Fruit fly (Drosophila melanogaster) whole organism, embryonic: ENCODE data around the gene p115.

Source experiments
- BEAF-32 ChIP-seq: fragments of 200-800 bp; sonication (Bioruptor generic); optimal IDR thresholded peaks from 3 replicates; lab custom pipeline; 2017; ENCODE audit warnings: missing biosample characterization, missing genetic modification characterization, mild to moderate bottlenecking, moderate library complexity, missing genetic modification reagents
- CG10267 ChIP-seq: fragments of 200-800 bp; sonication (Bioruptor generic); optimal IDR thresholded peaks from 2 replicates; lab custom pipeline; 2018; ENCODE audit warnings: missing biosample characterization, mild to moderate bottlenecking, missing genetic modification characterization, moderate library complexity
- CG11085 ChIP-seq: fragments of 200-800 bp; sonication (Bioruptor generic); IDR thresholded peaks from 2 replicates; pipeline ENCODE4 v1.3.6; 2022; ENCODE audit warnings: missing biosample characterization, missing genetic modification characterization
- CG13287 ChIP-seq: fragments of 200-800 bp; sonication (Bioruptor generic); IDR thresholded peaks from 2 replicates; pipeline ENCODE4 v1.3.6; 2022; ENCODE audit warnings: missing biosample characterization, missing genetic modification characterization; ENCODE audit not compliant: partially characterized antibody
- CG15696 ChIP-seq: fragments of 200-800 bp; sonication (Bioruptor generic); optimal IDR thresholded peaks from 2 replicates; lab custom pipeline; 2019; ENCODE audit warnings: missing biosample characterization, mild to moderate bottlenecking, missing genetic modification characterization, moderate library complexity
- CG16779 ChIP-seq: fragments of 200-800 bp; sonication (Bioruptor generic); IDR thresholded peaks from 2 replicates; pipeline ENCODE4 v1.3.6; 2022; ENCODE audit warnings: missing biosample characterization, missing genetic modification characterization
- CG17829 ChIP-seq: fragments of 200-800 bp; optimal IDR thresholded peaks from 2 replicates; lab custom pipeline; 2019; ENCODE audit warnings: missing biosample characterization, mild to moderate bottlenecking, missing genetic modification characterization, moderate library complexity
- CG1792 ChIP-seq: fragments of 200-800 bp; sonication (Bioruptor generic); optimal IDR thresholded peaks from 2 replicates; lab custom pipeline; 2016; ENCODE audit warnings: missing biosample characterization, missing genetic modification characterization
- CG2889 ChIP-seq: fragments of 200-800 bp; sonication (Bioruptor generic); IDR thresholded peaks from 3 replicates; pipeline ENCODE4 v1.3.6; 2022; ENCODE audit warnings: missing biosample characterization, missing genetic modification characterization
- CG32532 ChIP-seq: fragments of 200-800 bp; sonication (Bioruptor generic); IDR thresholded peaks from 2 replicates; pipeline ENCODE4 v1.3.6; 2022; ENCODE audit warnings: missing biosample characterization, missing genetic modification characterization
- CG34376 ChIP-seq: fragments of 200-800 bp; sonication (Bioruptor generic); optimal IDR thresholded peaks from 2 replicates; lab custom pipeline; 2018; ENCODE audit warnings: missing biosample characterization, mild to moderate bottlenecking, missing genetic modification characterization
- CG4854 ChIP-seq: fragments of 200-800 bp; sonication (Bioruptor generic); optimal IDR thresholded peaks from 2 replicates; lab custom pipeline; 2016; ENCODE audit warnings: missing biosample characterization, missing genetic modification characterization, inconsistent platforms
- CG8765 ChIP-seq: fragments of 200-800 bp; sonication (Bioruptor generic); IDR thresholded peaks from 2 replicates; pipeline ENCODE4 v1.3.6; 2022; ENCODE audit warnings: missing biosample characterization, missing genetic modification characterization
- Dbx ChIP-seq: fragments of 200-800 bp; sonication (Bioruptor generic); IDR thresholded peaks from 3 replicates; pipeline ENCODE4 v1.3.6; 2022; ENCODE audit warnings: missing biosample characterization, missing genetic modification characterization
- H2.0 ChIP-seq: fragments of 200-800 bp; sonication (Bioruptor generic); IDR thresholded peaks from 2 replicates; pipeline ENCODE4 v1.3.6; 2022; ENCODE audit warnings: missing biosample characterization, missing genetic modification characterization
- HLH4C ChIP-seq: fragments of 200-800 bp; sonication (Bioruptor generic); IDR thresholded peaks from 3 replicates; pipeline ENCODE4 v1.3.6; 2022; ENCODE audit warnings: missing biosample characterization, missing genetic modification characterization; ENCODE audit not compliant: partially characterized antibody
- Hsf ChIP-seq: fragments of 200-800 bp; sonication (Bioruptor generic); optimal IDR thresholded peaks from 3 replicates; lab custom pipeline; 2016; ENCODE audit warnings: missing biosample characterization, missing genetic modification characterization
- Lhr ChIP-seq: fragments of 200-800 bp; sonication (Bioruptor generic); optimal IDR thresholded peaks from 3 replicates; lab custom pipeline; 2017; ENCODE audit warnings: mild to moderate bottlenecking, missing biosample characterization, missing genetic modification reagents, missing genetic modification characterization
- Lpt ChIP-seq: fragments of >200 bp; optimal IDR thresholded peaks from 2 replicates; lab custom pipeline; 2018; ENCODE audit warnings: missing biosample characterization, missing genetic modification characterization
- Mad ChIP-seq: fragments of 200-800 bp; sonication (Bioruptor generic); optimal IDR thresholded peaks from 2 replicates; lab custom pipeline; 2016; ENCODE audit warnings: missing biosample characterization, missing genetic modification characterization
- NC2α ChIP-seq: fragments of 200-800 bp; sonication (Bioruptor generic); optimal IDR thresholded peaks from 2 replicates; lab custom pipeline; 2016; ENCODE audit warnings: missing biosample characterization, missing genetic modification characterization
- Rfx ChIP-seq: fragments of 200-800 bp; sonication (Bioruptor generic); IDR thresholded peaks from 2 replicates; pipeline ENCODE4 v1.3.6; 2022; ENCODE audit warnings: missing biosample characterization, missing genetic modification characterization
- Xbp1 ChIP-seq: fragments of 200-800 bp; sonication (Bioruptor generic); optimal IDR thresholded peaks from 3 replicates; lab custom pipeline; 2016; ENCODE audit warnings: missing biosample characterization, mild to moderate bottlenecking, missing genetic modification characterization
- YL-1 ChIP-seq: fragments of 200-800 bp; sonication (Bioruptor generic); optimal IDR thresholded peaks from 3 replicates; lab custom pipeline; 2017; ENCODE audit warnings: missing biosample characterization, mild to moderate bottlenecking, missing genetic modification characterization
- ac ChIP-seq: fragments of 200-800 bp; sonication (Bioruptor generic); optimal IDR thresholded peaks from 3 replicates; lab custom pipeline; 2017; ENCODE audit warnings: missing biosample characterization, mild to moderate bottlenecking, missing genetic modification characterization
- amos ChIP-seq: fragments of 200-800 bp; sonication (Bioruptor generic); IDR thresholded peaks from 2 replicates; pipeline ENCODE4 v1.3.6; 2022; ENCODE audit warnings: missing biosample characterization, missing genetic modification characterization; ENCODE audit not compliant: partially characterized antibody
- az2 ChIP-seq: fragments of 200-800 bp; sonication (Bioruptor generic); optimal IDR thresholded peaks from 3 replicates; lab custom pipeline; 2016; ENCODE audit warnings: missing biosample characterization, missing genetic modification characterization
- bigmax ChIP-seq: fragments of 200-800 bp; sonication (Bioruptor generic); optimal IDR thresholded peaks from 2 replicates; lab custom pipeline; 2018; ENCODE audit warnings: missing biosample characterization, mild to moderate bottlenecking, missing genetic modification characterization
- corto ChIP-seq: fragments of 200-800 bp; sonication (Bioruptor generic); optimal IDR thresholded peaks from 2 replicates; lab custom pipeline; 2016; ENCODE audit warnings: missing biosample characterization, mild to moderate bottlenecking, missing genetic modification characterization, moderate library complexity
- en ChIP-seq: fragments of 200-800 bp; sonication (Bioruptor generic); optimal IDR thresholded peaks from 2 replicates; lab custom pipeline; 2016; ENCODE audit warnings: missing biosample characterization, missing genetic modification characterization
- ftz-f1 ChIP-seq: fragments of 200-800 bp; sonication (Bioruptor generic); optimal IDR thresholded peaks from 2 replicates; lab custom pipeline; 2016; ENCODE audit warnings: missing biosample characterization, missing genetic modification characterization
- gsb-n ChIP-seq: fragments of 200-800 bp; sonication (Bioruptor generic); optimal IDR thresholded peaks from 3 replicates; lab custom pipeline; 2018; ENCODE audit warnings: missing biosample characterization, mild to moderate bottlenecking, missing genetic modification characterization
- hb ChIP-seq: fragments of 200-800 bp; sonication (Bioruptor generic); IDR thresholded peaks from 3 replicates; pipeline ENCODE4 v1.3.6; 2022; ENCODE audit warnings: missing biosample characterization, missing genetic modification characterization; ENCODE audit not compliant: partially characterized antibody
- her ChIP-seq: fragments of 200-800 bp; sonication (Bioruptor generic); optimal IDR thresholded peaks from 2 replicates; lab custom pipeline; 2016; ENCODE audit warnings: missing biosample characterization, missing genetic modification characterization
- jigr1 ChIP-seq: fragments of 200-800 bp; sonication (Bioruptor generic); IDR thresholded peaks from 3 replicates; pipeline ENCODE4 v1.3.6; 2022; ENCODE audit warnings: missing biosample characterization, missing genetic modification characterization
- nerfin-1 ChIP-seq: fragments of 200-800 bp; sonication (Bioruptor generic); optimal IDR thresholded peaks from 3 replicates; lab custom pipeline; 2019; ENCODE audit warnings: missing biosample characterization, mild to moderate bottlenecking, missing genetic modification characterization, moderate library complexity
- odd ChIP-seq: fragments of 200-800 bp; sonication (Bioruptor generic); optimal IDR thresholded peaks from 2 replicates; lab custom pipeline; 2017; ENCODE audit warnings: missing biosample characterization, mild to moderate bottlenecking, missing genetic modification characterization
- org-1 ChIP-seq: fragments of 200-800 bp; sonication (Bioruptor generic); optimal IDR thresholded peaks from 2 replicates; lab custom pipeline; 2017; ENCODE audit warnings: missing biosample characterization, missing genetic modification characterization
- pzg ChIP-seq: fragments of 200-800 bp; sonication (Bioruptor generic); optimal IDR thresholded peaks from 3 replicates; lab custom pipeline; 2018; ENCODE audit warnings: missing biosample characterization, mild to moderate bottlenecking, missing genetic modification characterization, moderate library complexity
- schlank ChIP-seq: fragments of 200-800 bp; sonication (Bioruptor generic); optimal IDR thresholded peaks from 2 replicates; lab custom pipeline; 2018; ENCODE audit warnings: missing biosample characterization, mild to moderate bottlenecking, missing genetic modification characterization
- sisA ChIP-seq: fragments of 200-800 bp; sonication (Bioruptor generic); IDR thresholded peaks from 2 replicates; pipeline ENCODE4 v1.3.6; 2022; ENCODE audit warnings: missing biosample characterization, missing genetic modification characterization
- slp2 ChIP-seq: fragments of 200-800 bp; sonication (Bioruptor generic); optimal IDR thresholded peaks from 2 replicates; lab custom pipeline; 2016; ENCODE audit warnings: missing biosample characterization, missing genetic modification characterization
- sob ChIP-seq: fragments of 200-800 bp; sonication (Bioruptor generic); IDR thresholded peaks from 2 replicates; pipeline ENCODE4 v1.3.6; 2022; ENCODE audit warnings: missing biosample characterization, missing genetic modification characterization
- sqz ChIP-seq: fragments of 200-800 bp; sonication (Bioruptor generic); optimal IDR thresholded peaks from 3 replicates; lab custom pipeline; 2018; ENCODE audit warnings: missing biosample characterization, mild to moderate bottlenecking, missing genetic modification characterization
- stwl ChIP-seq: fragments of 200-800 bp; sonication (Bioruptor generic); optimal IDR thresholded peaks from 3 replicates; lab custom pipeline; 2018; ENCODE audit warnings: missing biosample characterization, mild to moderate bottlenecking, missing genetic modification characterization, moderate library complexity
- tna ChIP-seq: fragments of 200-800 bp; sonication (Bioruptor generic); IDR thresholded peaks from 2 replicates; pipeline ENCODE4 v1.3.6; 2022; ENCODE audit warnings: missing biosample characterization, missing genetic modification characterization; ENCODE audit not compliant: partially characterized antibody
- tup ChIP-seq: fragments of 200-800 bp; sonication (Bioruptor generic); optimal IDR thresholded peaks from 2 replicates; lab custom pipeline; 2016; ENCODE audit warnings: missing biosample characterization, mild to moderate bottlenecking, missing genetic modification characterization, moderate library complexity
- zfh1 ChIP-seq: fragments of 200-800 bp; sonication (Bioruptor generic); IDR thresholded peaks from 3 replicates; pipeline ENCODE4 v1.3.6; 2022; ENCODE audit warnings: missing biosample characterization, missing genetic modification characterization

Gene p115

DNA sequence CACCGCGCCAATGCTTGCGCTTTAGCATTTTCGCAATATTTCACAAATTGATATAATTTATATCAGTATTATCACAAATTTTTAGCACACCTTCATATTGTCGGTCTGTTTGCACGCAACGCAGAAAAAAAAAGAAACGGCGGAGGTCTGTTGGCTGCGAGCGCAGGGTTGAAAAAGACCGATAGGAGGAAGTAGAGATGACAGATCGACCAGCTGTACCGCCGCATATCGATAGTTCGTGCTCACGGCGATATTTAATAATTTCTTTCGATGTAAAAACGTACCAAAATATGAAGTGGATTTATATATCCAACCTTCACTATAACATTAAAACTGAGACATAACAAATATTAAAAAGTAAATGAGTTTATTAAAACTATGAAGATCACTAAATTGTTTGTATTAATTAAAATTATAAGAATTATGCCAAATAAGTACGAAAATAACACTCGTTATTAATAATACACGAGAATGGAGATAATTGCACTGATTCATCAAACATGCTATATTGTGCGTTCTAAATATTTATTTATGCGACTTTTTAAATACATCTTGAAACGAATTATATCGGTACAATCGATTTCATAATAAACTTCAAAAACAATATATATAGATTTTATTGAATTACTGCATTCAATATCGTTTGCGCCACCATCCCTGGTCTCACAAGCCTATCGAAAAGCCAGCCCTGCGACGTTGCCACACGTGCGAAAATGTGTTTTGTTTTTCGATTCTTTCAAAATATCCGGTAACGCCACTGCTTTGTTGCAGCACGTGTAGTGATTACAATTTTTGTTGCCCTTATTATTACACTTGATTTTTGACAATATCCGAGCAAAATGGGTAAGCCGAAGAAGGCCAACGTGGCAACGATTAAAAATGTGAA, 7.6 kb downstream of the p115 start, which contains the start of the genes RpS6 and bys (continued):
- TF ChIP-seq pzg (GFP tag; lab: Kevin White, UChicago), result peak; percentile 58
- TF ChIP-seq en, result no peak
- TF ChIP-seq corto (GFP tag; lab: Kevin White, UChicago), result no peak
- TF ChIP-seq ftz-f1 (GFP tag; lab: Kevin White, UChicago), result no peak
- TF ChIP-seq jigr1 (GFP tag; lab: Robert Waterston, UW), result no peak
- TF ChIP-seq H2.0 (GFP tag; lab: Robert Waterston, UW), result peak; percentile 33; the same call in 1 of the 2 replicates
- peak; percentile 14 for TF ChIP-seq Lhr (GFP tag; lab: Kevin White, UChicago)
- TF ChIP-seq BEAF-32, result peak; percentile 87
- peak; percentile 7 for TF ChIP-seq bigmax
- TF ChIP-seq stwl, result peak; percentile 23
- TF ChIP-seq CG15696, result peak; percentile 3
- TF ChIP-seq CG10267 (tag; lab: Kevin White, UChicago), result peak; percentile 63
- TF ChIP-seq CG32532 (GFP tag; lab: Robert Waterston, UW), result peak; percentile 73
- no peak for TF ChIP-seq CG1792 (GFP tag; lab: Kevin White, UChicago)
- 0 out of 2 replicates have a peak, but pooled peaks have one; percentile 23 for TF ChIP-seq CG8765
- peak; percentile 51 for TF ChIP-seq odd (GFP tag; lab: Kevin White, UChicago)
- TF ChIP-seq org-1 (GFP tag; lab: Kevin White, UChicago), result no peak
- TF ChIP-seq ac (GFP tag; lab: Kevin White, UChicago), result peak; percentile 46
- peak; percentile 22 for TF ChIP-seq nerfin-1 (tag; lab: Kevin White, UChicago)
- peak; percentile 69 for TF ChIP-seq zfh1 (GFP tag; lab: Robert Waterston, UW)
- TF ChIP-seq CG34376 (GFP tag; lab: Kevin White, UChicago), result peak; percentile 74
- no peak for TF ChIP-seq gsb-n (tag; lab: Kevin White, UChicago)
- peak; percentile 82 for TF ChIP-seq sqz (GFP tag; lab: Kevin White, UChicago)
- peak; percentile 54 for TF ChIP-seq Xbp1 (GFP tag; lab: Kevin White, UChicago)
- peak; percentile 68; the same call in 1 of the 2 replicates for TF ChIP-seq tna
- TF ChIP-seq slp2 (GFP tag; lab: Kevin White, UChicago), result peak; percentile 7
- TF ChIP-seq Hsf (GFP tag; lab: Kevin White, UChicago), result peak; percentile 33
- TF ChIP-seq CG2889 (GFP tag; lab: Robert Waterston, UW), result 0 out of 3 replicates have a peak, but pooled peaks have one; percentile 38
- peak; percentile 64 for TF ChIP-seq schlank
- 0 out of 2 replicates have a peak, but pooled peaks have one; percentile 20 for TF ChIP-seq sisA
- no peak for TF ChIP-seq NC2α
- TF ChIP-seq amos (GFP tag; lab: Robert Waterston, UW), result peak; percentile 92
- peak; percentile 73 for TF ChIP-seq sob (GFP tag; lab: Robert Waterston, UW)
- TF ChIP-seq her (GFP tag; lab: Kevin White, UChicago), result peak; percentile 32
- peak; percentile 73 for TF ChIP-seq HLH4C
- peak; percentile 78 for TF ChIP-seq hb
- TF ChIP-seq CG16779, result peak; percentile 65
- peak; percentile 63 for TF ChIP-seq YL-1 (GFP tag; lab: Kevin White, UChicago)
- TF ChIP-seq Rfx (GFP tag; lab: Robert Waterston, UW), result peak; percentile 79
- peak; percentile 25; the same call in 1 of the 3 replicates for TF ChIP-seq Dbx (GFP tag; lab: Robert Waterston, UW)
- no peak for TF ChIP-seq Lpt (GFP tag; lab: Kevin White, UChicago)
- peak; percentile 27 for TF ChIP-seq tup (GFP tag; lab: Kevin White, UChicago)
- peak; percentile 12 for TF ChIP-seq CG17829 (tag; lab: Kevin White, UChicago)
- peak; percentile 55 for TF ChIP-seq CG11085
- TF ChIP-seq CG4854 (GFP tag; lab: Kevin White, UChicago), result no peak
- peak; percentile 76 for TF ChIP-seq CG13287 (GFP tag; lab: Robert Waterston, UW)
- TF ChIP-seq Mad (GFP tag; lab: Kevin White, UChicago), result peak; percentile 10
- TF ChIP-seq az2, result peak; percentile 29
